Fruit fly (Drosophila melanogaster): Measurements from ENCODE around the gene Faf2.

Faf2 gene

DNA sequence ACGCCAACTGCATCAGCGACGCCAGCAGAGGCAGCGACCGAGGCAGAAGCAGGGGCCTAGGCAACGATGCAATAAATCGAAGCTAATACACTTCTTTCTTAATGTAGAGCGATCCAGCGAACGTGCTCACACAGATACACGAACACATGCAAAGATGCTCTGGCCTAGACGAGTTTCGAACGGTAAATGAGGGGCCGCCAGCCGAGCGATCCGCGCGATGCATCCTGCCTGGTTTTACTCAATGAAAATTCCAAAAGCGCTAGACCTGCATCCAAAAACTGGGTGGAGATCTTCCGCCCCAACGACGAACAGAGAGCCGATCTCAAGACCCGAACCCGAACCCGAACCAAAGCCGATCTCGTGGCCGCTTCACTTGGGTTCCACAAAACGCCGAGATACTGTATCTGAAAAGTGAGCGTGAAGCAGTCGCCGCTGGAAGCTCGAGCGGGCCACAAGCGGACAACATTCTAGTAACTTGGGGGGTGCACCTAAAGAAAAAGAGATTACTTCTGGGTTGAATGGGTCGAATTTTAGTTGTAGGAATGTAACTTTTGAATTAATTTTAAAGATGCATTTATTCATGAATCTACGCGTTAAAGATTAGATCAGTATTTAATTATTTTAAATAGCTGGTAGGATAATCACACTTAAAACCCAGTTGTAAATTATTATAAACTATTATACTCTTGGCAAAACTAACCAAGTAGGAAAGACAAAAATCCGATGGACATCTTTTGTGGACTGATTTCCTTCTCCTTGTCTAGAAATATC lies 24.5 kb upstream of the Faf2 start:
- TF ChIP-seq Met (GFP tag; optimal IDR thresholded peaks at IDR 0.05) = no peak
- TF ChIP-seq net (GFP tag; optimal IDR thresholded peaks at IDR 0.05) = peak; percentile 12
- no peak for TF ChIP-seq CG8319 (GFP tag; optimal IDR thresholded peaks at IDR 0.05)
- TF ChIP-seq CG4318 (GFP tag; optimal IDR thresholded peaks at IDR 0.05) = no peak
- TF ChIP-seq lz (GFP tag; optimal IDR thresholded peaks at IDR 0.05) = no peak
- no peak for TF ChIP-seq CG8119 (GFP tag; IDR thresholded peaks at IDR 0.05)
- TF ChIP-seq Eip78C (GFP tag) = peak; percentile 54
- TF ChIP-seq Smox (GFP tag; optimal IDR thresholded peaks at IDR 0.05) = peak; percentile 25
- peak; percentile 31 for TF ChIP-seq CG1621 (tag; optimal IDR thresholded peaks at IDR 0.05)
- no peak for TF ChIP-seq fd85E (GFP tag; optimal IDR thresholded peaks at IDR 0.05)
- no peak for TF ChIP-seq fd59A (GFP tag; optimal IDR thresholded peaks at IDR 0.05)
- TF ChIP-seq ss (GFP tag; optimal IDR thresholded peaks at IDR 0.05) = peak; percentile 38 to 56
- peak; percentile 2 for TF ChIP-seq CG16779 (tag; optimal IDR thresholded peaks at IDR 0.05)
- no peak for TF ChIP-seq CG11902 (GFP tag; optimal IDR thresholded peaks at IDR 0.05)
- no peak; the same call in 1 of the 2 replicates for TF ChIP-seq CG15336 (GFP tag; IDR thresholded peaks at IDR 0.05)
- no peak for TF ChIP-seq Gug (GFP tag; IDR thresholded peaks at IDR 0.05)
- TF ChIP-seq Ets96B (tag; optimal IDR thresholded peaks at IDR 0.05) = no peak
- no peak for TF ChIP-seq Sox14 (GFP tag; optimal IDR thresholded peaks at IDR 0.05)
- no peak for TF ChIP-seq fkh (GFP tag; optimal IDR thresholded peaks at IDR 0.05)
- TF ChIP-seq Eip93F (GFP tag; optimal IDR thresholded peaks at IDR 0.05) = no peak
- peak; percentile 4 for TF ChIP-seq CG7368 (GFP tag; optimal IDR thresholded peaks at IDR 0.05)
- no peak for TF ChIP-seq Sox15 (GFP tag; optimal IDR thresholded peaks at IDR 0.05)
- TF ChIP-seq CG6792 (GFP tag; optimal IDR thresholded peaks at IDR 0.05) = no peak
- TF ChIP-seq spab (GFP tag; optimal IDR thresholded peaks at IDR 0.05) = no peak
- TF ChIP-seq CG11294 (GFP tag; IDR thresholded peaks at IDR 0.05) = no peak
- TF ChIP-seq CG10669 (GFP tag; optimal IDR thresholded peaks at IDR 0.05) = no peak
- TF ChIP-seq OdsH (GFP tag; optimal IDR thresholded peaks at IDR 0.05) = peak; percentile 27
- TF ChIP-seq vri (GFP tag; optimal IDR thresholded peaks at IDR 0.05) = no peak
- TF ChIP-seq Eip75B (GFP tag; optimal IDR thresholded peaks at IDR 0.05) = peak; percentile 42
- no peak for TF ChIP-seq Ets21C (GFP tag; optimal IDR thresholded peaks at IDR 0.05)
- TF ChIP-seq CG10631 (GFP tag; optimal IDR thresholded peaks at IDR 0.05) = no peak
- peak; percentile 6 for TF ChIP-seq Sox102F (GFP tag; optimal IDR thresholded peaks at IDR 0.05)
- no peak for TF ChIP-seq CG6854 (GFP tag; optimal IDR thresholded peaks at IDR 0.05)
- TF ChIP-seq dac (GFP tag; optimal IDR thresholded peaks at IDR 0.05) = no peak
- peak; percentile 49 for TF ChIP-seq CG32006 (GFP tag; optimal IDR thresholded peaks at IDR 0.05)
- no peak for TF ChIP-seq CG9139 (GFP tag; optimal IDR thresholded peaks at IDR 0.05)
- TF ChIP-seq pdm3 (GFP tag; optimal IDR thresholded peaks at IDR 0.05) = no peak
- TF ChIP-seq CG6163 (GFP tag; IDR thresholded peaks at IDR 0.05) = no peak
- TF ChIP-seq salr (GFP tag; optimal IDR thresholded peaks at IDR 0.05) = no peak
- peak; percentile 33 for TF ChIP-seq topi (GFP tag; optimal IDR thresholded peaks at IDR 0.05)
- no peak for TF ChIP-seq achi (GFP tag; optimal IDR thresholded peaks at IDR 0.05)
- TF ChIP-seq eg (GFP tag; IDR thresholded peaks at IDR 0.05) = peak; percentile 40; the same call in 1 of the 3 replicates
- TF ChIP-seq Blimp-1 (GFP tag; optimal IDR thresholded peaks at IDR 0.05) = no peak
- no peak for TF ChIP-seq Hr38 (GFP tag; optimal IDR thresholded peaks at IDR 0.05)
- no peak for TF ChIP-seq CG34406 (GFP tag; optimal IDR thresholded peaks at IDR 0.05)
- TF ChIP-seq Lpt (GFP tag; optimal IDR thresholded peaks at IDR 0.05) = no peak
- TF ChIP-seq dsx (GFP tag; optimal IDR thresholded peaks at IDR 0.05; ENCODE audit: poor library complexity, severe bottlenecking) = peak; percentile 28
- peak; percentile 37 for TF ChIP-seq CG6808 (GFP tag; optimal IDR thresholded peaks at IDR 0.05)
- TF ChIP-seq CG6276 (GFP tag; optimal IDR thresholded peaks at IDR 0.05) = no peak
- TF ChIP-seq cyc (GFP tag; optimal IDR thresholded peaks at IDR 0.05) = no peak
- no peak for TF ChIP-seq CG8632 (GFP tag; optimal IDR thresholded peaks at IDR 0.05)
